Worm (Caenorhabditis elegans): ENCODE data around the gene F17E9.16.
"Not testable (repeated sequence)": the region's sequence is repeated elsewhere in the genome, so short reads cannot be mapped to it uniquely, and the experiment has no call there.

The F17E9.16 gene

DNA sequence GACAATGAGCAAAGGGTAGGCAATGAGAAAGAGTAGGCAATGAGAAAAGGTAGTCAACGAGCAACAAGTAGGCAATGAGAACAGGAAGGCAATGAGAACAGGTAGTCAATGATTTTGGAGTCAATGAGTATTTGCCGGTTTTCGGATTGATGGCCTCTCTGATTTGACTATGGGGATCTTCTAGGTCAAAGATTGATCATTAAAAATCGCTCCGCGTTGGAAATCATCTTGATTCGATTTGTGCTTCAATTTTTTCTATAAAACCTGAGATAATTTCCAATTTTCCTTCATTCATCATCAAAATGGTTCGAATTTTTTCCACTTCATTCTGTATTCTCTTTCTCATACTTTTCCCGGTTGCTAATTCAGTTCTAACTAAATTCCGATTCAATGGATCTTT lies at the start of gene F17E9.16:
F17E9.16 (plus strand) TSS at position 301 of the 400 bp plus-strand sequence.
- TF ChIP-seq ham-2 (GFP tag; optimal IDR thresholded peaks at IDR 0.05); nhr-28 (tag; optimal IDR thresholded peaks at IDR 0.05); bed-3 (GFP tag; optimal IDR thresholded peaks at IDR 0.05): not testable (repeated sequence)

DNA sequence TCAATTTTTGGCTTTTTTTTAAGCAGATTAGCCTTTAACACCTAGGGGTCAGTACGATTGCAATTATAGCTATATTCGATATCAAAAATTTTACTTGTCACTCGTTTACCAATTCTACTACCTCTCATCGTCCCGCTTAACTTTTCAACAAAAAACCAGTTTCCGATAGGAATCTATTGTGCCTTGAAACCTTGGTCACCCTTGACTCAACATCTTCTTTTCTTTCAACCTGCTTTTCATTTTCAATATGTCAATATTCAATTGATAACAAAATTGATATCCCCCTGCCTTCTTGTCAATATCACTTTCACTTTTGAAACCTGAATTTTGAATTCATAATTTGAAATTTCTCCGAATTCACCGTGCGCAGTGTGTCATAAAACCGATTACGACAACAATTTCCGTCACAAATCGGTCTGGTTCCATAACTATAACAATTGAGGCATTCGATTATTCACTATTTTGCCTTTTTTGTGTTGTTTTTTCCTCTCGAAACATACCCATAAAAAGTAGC lies 49.4 kb upstream of the F17E9.16 start:
- no peak for TF ChIP-seq sptf-1 (tag; optimal IDR thresholded peaks at IDR 0.05)
- TF ChIP-seq blmp-1 (tag; optimal IDR thresholded peaks at IDR 0.05) = peak; percentile 61

DNA sequence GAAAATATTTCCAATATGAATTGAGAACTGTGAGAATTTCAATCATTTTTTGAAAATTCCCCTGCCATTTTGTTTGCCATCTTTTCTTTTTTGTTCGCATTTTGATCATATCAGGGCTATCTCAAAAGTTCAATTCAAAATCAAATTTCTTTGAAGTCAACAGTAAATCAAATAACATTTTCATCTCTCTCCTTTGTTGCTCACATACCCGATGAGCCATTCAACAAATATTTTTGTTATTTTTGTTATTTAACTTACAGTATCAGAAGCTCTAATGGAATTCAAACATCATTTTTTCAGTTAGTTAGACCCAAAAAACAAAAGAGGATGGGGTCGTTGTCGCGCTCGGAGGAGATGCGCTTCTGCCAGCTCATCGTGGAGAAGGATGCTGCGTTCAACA lies 48.5 kb upstream of the F17E9.16 start, which contains the start of gene vha-5:
vha-5 (plus strand) TSS at position 301 of the 400 bp plus-strand sequence.
- no peak for TF ChIP-seq ztf-11 (tag; optimal IDR thresholded peaks at IDR 0.05)
- no peak for TF ChIP-seq M03D4.4 (tag; optimal IDR thresholded peaks at IDR 0.05)
- no peak for TF ChIP-seq ceh-83 (GFP tag; optimal IDR thresholded peaks at IDR 0.05)
- TF ChIP-seq blmp-1 (tag; optimal IDR thresholded peaks at IDR 0.05) = no peak
- no peak for TF ChIP-seq unc-39 (tag; optimal IDR thresholded peaks at IDR 0.05)
- no peak for TF ChIP-seq sem-2 (GFP tag; optimal IDR thresholded peaks at IDR 0.05)
- TF ChIP-seq elt-3 (tag; optimal IDR thresholded peaks at IDR 0.05) = no peak
- TF ChIP-seq hlh-1 (tag; optimal IDR thresholded peaks at IDR 0.05) = no peak
- TF ChIP-seq ces-1 (GFP tag; optimal IDR thresholded peaks at IDR 0.05) = no peak
- no peak for TF ChIP-seq snpc-4 (tag; optimal IDR thresholded peaks at IDR 0.05)
- TF ChIP-seq nhr-76 (tag; optimal IDR thresholded peaks at IDR 0.05) = no peak
- no peak for TF ChIP-seq ceh-39 (tag; optimal IDR thresholded peaks at IDR 0.05)

DNA sequence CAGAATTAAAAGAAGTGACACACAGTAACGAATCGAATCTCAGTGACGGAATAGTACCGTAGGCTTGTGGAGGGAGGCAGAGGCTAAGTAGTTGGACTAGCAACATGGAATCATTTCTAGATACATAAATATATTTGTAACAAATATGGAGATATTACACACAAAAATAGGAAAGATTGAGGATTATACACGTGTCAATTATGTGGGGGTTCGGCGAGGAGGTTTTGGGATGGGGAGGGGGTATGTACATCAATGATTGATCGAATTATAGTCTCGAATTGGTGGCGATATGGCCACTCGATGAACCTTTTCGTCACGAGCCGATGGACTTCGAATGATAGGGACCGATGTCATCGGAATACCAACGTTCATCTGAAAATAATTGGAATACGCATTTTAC lies 44.7 kb upstream of the F17E9.16 start:
- TF ChIP-seq mep-1 (tag; optimal IDR thresholded peaks at IDR 0.05) (no peak), flh-1 (GFP tag; optimal IDR thresholded peaks at IDR 0.05) (no peak), elt-1 (tag; optimal IDR thresholded peaks at IDR 0.05; ENCODE audit: borderline replicate concordance, insufficient read depth) (no peak), ces-1 (GFP tag; optimal IDR thresholded peaks at IDR 0.05) (no peak), nhr-76 (tag; optimal IDR thresholded peaks at IDR 0.05) (no peak), ceh-83 (GFP tag; optimal IDR thresholded peaks at IDR 0.05) (no peak), sptf-1 (tag; optimal IDR thresholded peaks at IDR 0.05) (no peak)

- TF ChIP-seq pha-4 (tag; optimal IDR thresholded peaks at IDR 0.05) (no peak), unc-120 (tag; optimal IDR thresholded peaks at IDR 0.05; ENCODE audit: poor library complexity, severe bottlenecking) (no peak), elt-1 (tag; optimal IDR thresholded peaks at IDR 0.05; ENCODE audit: borderline replicate concordance, insufficient read depth) (no peak), lin-13 (tag; optimal IDR thresholded peaks at IDR 0.05) (no peak), nhr-12 (tag; optimal IDR thresholded peaks at IDR 0.05) (no peak), ceh-43 (GFP tag; optimal IDR thresholded peaks at IDR 0.05) (no peak), nhr-2 (tag; optimal IDR thresholded peaks at IDR 0.05) (no peak), tbx-8 (GFP tag; optimal IDR thresholded peaks at IDR 0.05) (no peak)
These were observed 40.0 kb upstream of the F17E9.16 start for ce11 chrIV:8312105-8312504.

DNA sequence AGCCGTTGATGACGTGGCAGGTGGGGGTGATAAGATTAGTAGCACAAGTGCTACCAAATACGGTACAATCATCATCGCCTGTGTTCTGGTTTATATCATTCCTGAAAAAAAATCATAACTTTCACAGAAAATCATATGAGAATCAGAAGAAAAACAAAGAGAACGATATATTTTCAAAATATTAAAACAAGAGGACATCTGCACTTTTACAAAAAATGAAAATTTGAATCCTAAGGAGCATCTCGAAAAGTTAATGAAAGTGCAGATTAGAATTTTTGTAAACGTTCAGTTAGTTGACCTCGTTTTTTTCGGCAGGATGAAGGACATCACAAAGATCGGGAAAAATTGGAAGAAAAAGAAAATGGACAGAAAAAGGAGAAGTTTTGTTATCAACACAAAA lies 39.3 kb upstream of the F17E9.16 start, which contains the start of gene F35H10.10:
F35H10.10 (minus strand) TSS at position 101 of the 400 bp plus-strand sequence.
- TF ChIP-seq blmp-1 (tag; optimal IDR thresholded peaks at IDR 0.05) (no peak), mls-2 (tag; optimal IDR thresholded peaks at IDR 0.05) (no peak), hlh-1 (tag; optimal IDR thresholded peaks at IDR 0.05) (no peak), pha-4 (tag; optimal IDR thresholded peaks at IDR 0.05) (no peak), nhr-12 (tag; optimal IDR thresholded peaks at IDR 0.05) (no peak), cnd-1 (tag; optimal IDR thresholded peaks at IDR 0.05) (no peak), nhr-237 (tag; optimal IDR thresholded peaks at IDR 0.05) (no peak), unc-120 (tag; optimal IDR thresholded peaks at IDR 0.05; ENCODE audit: poor library complexity, severe bottlenecking) (no peak), elt-1 (tag; optimal IDR thresholded peaks at IDR 0.05; ENCODE audit: borderline replicate concordance, insufficient read depth) (no peak), bed-3 (GFP tag; optimal IDR thresholded peaks at IDR 0.05) (no peak), ceh-83 (GFP tag; optimal IDR thresholded peaks at IDR 0.05) (no peak), mep-1 (tag; optimal IDR thresholded peaks at IDR 0.05) (no peak), sem-2 (GFP tag; optimal IDR thresholded peaks at IDR 0.05) (no peak), mab-5 (tag; optimal IDR thresholded peaks at IDR 0.05) (no peak)

Data from whole organism, mixed stage, embryonic.